Worm (Caenorhabditis elegans): ENCODE results near the gene cutl-4.

ce11 chrV:17777624-17778023, 37.9 kb upstream of the cutl-4 start, which contains the start of gene C47A10.12:
- TF ChIP-seq snpc-4 (GFP tag; optimal IDR thresholded peaks at IDR 0.05): no peak
- TF ChIP-seq snpc-4 (tag; optimal IDR thresholded peaks at IDR 0.05): no peak
- no peak for TF ChIP-seq zfh-2 (GFP tag; conservative IDR thresholded peaks at IDR 0.05)
- TF ChIP-seq B0336.3 (GFP tag; IDR thresholded peaks at IDR 0.05): no peak
- no peak for TF ChIP-seq lin-26 (GFP tag; IDR thresholded peaks at IDR 0.05)
- no peak for TF ChIP-seq ztf-18 (tag; optimal IDR thresholded peaks at IDR 0.05)
- TF ChIP-seq pha-4 (tag; optimal IDR thresholded peaks at IDR 0.05): no peak
- TF ChIP-seq ama-1 (optimal IDR thresholded peaks at IDR 0.05): no peak
- TF ChIP-seq ama-1 (GFP tag; optimal IDR thresholded peaks at IDR 0.05): no peak
- no peak for TF ChIP-seq lir-1 (GFP tag; conservative IDR thresholded peaks at IDR 0.05)
- no peak for TF ChIP-seq F55B11.4 (tag; optimal IDR thresholded peaks at IDR 0.05; ENCODE audit: borderline replicate concordance, insufficient read depth)

Measured in whole organism, young adult.